Fruit fly (Drosophila melanogaster): Measurements from ENCODE around the gene sl.

Gene sl

dm6 chrX:16403811-16404420 lies 53.8 kb downstream of the sl start (continued):
- peak; percentile 13; the same call in 1 of the 3 replicates for TF ChIP-seq CG6175 (GFP tag; IDR thresholded peaks at IDR 0.05)
- TF ChIP-seq fd96Cb (tag; optimal IDR thresholded peaks at IDR 0.05), result peak; percentile 68
- peak; percentile 84 for TF ChIP-seq CG12391 (tag; optimal IDR thresholded peaks at IDR 0.05)
- TF ChIP-seq hkb (optimal IDR thresholded peaks at IDR 0.05), result no peak
- peak; percentile 90 for TF ChIP-seq hkb (GFP tag; IDR thresholded peaks at IDR 0.05)
- peak; percentile 41 for TF ChIP-seq HLH54F (GFP tag; optimal IDR thresholded peaks at IDR 0.05)
- no peak for TF ChIP-seq B-H2 (GFP tag; optimal IDR thresholded peaks at IDR 0.05)
- peak; percentile 85 for TF ChIP-seq Ada2b (GFP tag; IDR thresholded peaks at IDR 0.05)
- peak; percentile 22 for TF ChIP-seq CG5180 (GFP tag; optimal IDR thresholded peaks at IDR 0.05)
- no peak for TF ChIP-seq cato (GFP tag; optimal IDR thresholded peaks at IDR 0.05; ENCODE audit: borderline replicate concordance)
- peak; percentile 38 for TF ChIP-seq ftz-f1 (GFP tag; optimal IDR thresholded peaks at IDR 0.05)
- TF ChIP-seq CG18599 (GFP tag; optimal IDR thresholded peaks at IDR 0.05), result peak; percentile 84
- TF ChIP-seq Poxn (GFP tag; IDR thresholded peaks at IDR 0.05), result peak; percentile 17; the same call in 1 of the 2 replicates
- TF ChIP-seq Hr78 (GFP tag; optimal IDR thresholded peaks at IDR 0.05), result peak in 1 of 2 experiments; percentile 8
- peak; percentile 77 for TF ChIP-seq CG10366 (GFP tag; IDR thresholded peaks at IDR 0.05)
- no peak for TF ChIP-seq inv (GFP tag; IDR thresholded peaks at IDR 0.05; ENCODE audit: partially characterized antibody)
- TF ChIP-seq CG4854 (GFP tag; optimal IDR thresholded peaks at IDR 0.05), result no peak
- peak; percentile 55 for TF ChIP-seq Hey (tag; optimal IDR thresholded peaks at IDR 0.05)
- TF ChIP-seq CG3995 (GFP tag; optimal IDR thresholded peaks at IDR 0.05), result peak; percentile 7
- TF ChIP-seq Vsx1 (GFP tag; optimal IDR thresholded peaks at IDR 0.05), result no peak
- no peak for TF ChIP-seq Atf3 (GFP tag; optimal IDR thresholded peaks at IDR 0.05)
- peak; percentile 78 for TF ChIP-seq bcd (GFP tag; optimal IDR thresholded peaks at IDR 0.05)
- peak; percentile 67; the same call in 2 of the 3 replicates for TF ChIP-seq CG7357 (GFP tag; IDR thresholded peaks at IDR 0.05)
- TF ChIP-seq CG12236 (GFP tag; optimal IDR thresholded peaks at IDR 0.05), result no peak
- TF ChIP-seq Ptx1 (GFP tag; IDR thresholded peaks at IDR 0.05), result peak; percentile 81
- TF ChIP-seq CG3847 (GFP tag; IDR thresholded peaks at IDR 0.05), result peak; percentile 62
- no peak for TF ChIP-seq Sry-β (GFP tag; optimal IDR thresholded peaks at IDR 0.05)
- no peak for TF ChIP-seq Trl (optimal IDR thresholded peaks at IDR 0.05)
- TF ChIP-seq Trl (GFP tag; optimal IDR thresholded peaks at IDR 0.05), result peak; percentile 51
- TF ChIP-seq CG2678 (tag; optimal IDR thresholded peaks at IDR 0.05), result peak; percentile 89
- TF ChIP-seq CG33557 (GFP tag; optimal IDR thresholded peaks at IDR 0.05), result no peak
- TF ChIP-seq Oli (tag; optimal IDR thresholded peaks at IDR 0.05), result peak; percentile 85
- peak; percentile 81 for TF ChIP-seq lmd (GFP tag; IDR thresholded peaks at IDR 0.05)
- TF ChIP-seq gcm2 (GFP tag; optimal IDR thresholded peaks at IDR 0.05), result peak; percentile 44
- peak; percentile 62 for TF ChIP-seq CG1647 (GFP tag; optimal IDR thresholded peaks at IDR 0.05)
- peak; percentile 54 for TF ChIP-seq Ssrp (tag; optimal IDR thresholded peaks at IDR 0.05)
- TF ChIP-seq chm (GFP tag; IDR thresholded peaks at IDR 0.05), result peak; percentile 65; the same call in 1 of the 2 replicates
- no peak for TF ChIP-seq Dll (GFP tag; IDR thresholded peaks at IDR 0.05; ENCODE audit: partially characterized antibody)
- TF ChIP-seq CG14710 (tag; optimal IDR thresholded peaks at IDR 0.05), result peak; percentile 28
- TF ChIP-seq mld (GFP tag; IDR thresholded peaks at IDR 0.05; ENCODE audit: partially characterized antibody), result no peak
- TF ChIP-seq CG11093 (GFP tag; IDR thresholded peaks at IDR 0.05), result 0 out of 3 replicates have a peak, but pooled peaks have one; percentile 22
- TF ChIP-seq BEAF-32 (GFP tag; optimal IDR thresholded peaks at IDR 0.05), result no peak
- peak; percentile 29; the same call in 1 of the 2 replicates for TF ChIP-seq klu (GFP tag; IDR thresholded peaks at IDR 0.05)
- TF ChIP-seq Rx (GFP tag; IDR thresholded peaks at IDR 0.05), result peak; percentile 63
- TF ChIP-seq danr (GFP tag; IDR thresholded peaks at IDR 0.05), result peak; percentile 58
- peak in 1 of 2 experiments; percentile 90 for TF ChIP-seq Hr51 (GFP tag; optimal IDR thresholded peaks at IDR 0.05)
- peak; percentile 85 for TF ChIP-seq slbo (GFP tag; IDR thresholded peaks at IDR 0.05)
- peak; percentile 52 for TF ChIP-seq NFAT (GFP tag; IDR thresholded peaks at IDR 0.05)
- 0 out of 3 replicates have a peak, but pooled peaks have one; percentile 16 for TF ChIP-seq z (GFP tag; IDR thresholded peaks at IDR 0.05)

All from whole organism, embryonic.